Fruit fly (Drosophila melanogaster): Measurements from ENCODE around the gene eyg.

DNA sequence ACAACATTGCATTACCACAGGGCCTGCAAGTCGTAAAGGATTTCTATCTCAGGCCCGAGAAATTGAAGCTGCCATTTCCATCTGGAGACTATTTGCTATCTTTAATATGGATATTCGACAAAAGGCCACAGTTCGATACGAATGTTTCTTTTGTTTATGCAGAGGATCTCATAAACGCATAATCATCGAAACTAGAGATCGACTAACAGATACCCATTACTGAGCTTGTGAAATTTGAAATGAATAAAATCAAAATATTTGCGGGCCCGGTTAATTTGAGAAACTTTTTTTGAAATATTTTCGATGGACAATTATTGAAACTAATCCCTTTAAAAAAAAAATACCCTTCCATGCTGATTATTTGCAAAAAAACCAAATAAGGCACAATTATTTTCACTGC lies 18.4 kb upstream of the eyg start:
- TF ChIP-seq psq (optimal IDR thresholded peaks at IDR 0.05) (no peak), h (optimal IDR thresholded peaks at IDR 0.05) (no peak), ttk (optimal IDR thresholded peaks at IDR 0.05) (no peak), Sin3A (optimal IDR thresholded peaks at IDR 0.05) (no peak), Myc (optimal IDR thresholded peaks at IDR 0.05) (no peak)

Data from Kc167 (cell line).